Fruit fly (Drosophila melanogaster): ENCODE results near the gene FucTB.

The FucTB gene

dm6 chr2L:9457456-9457855 is 26.6 kb upstream of the FucTB start:
- TF ChIP-seq Crg-1 (GFP tag; optimal IDR thresholded peaks at IDR 0.05) = no peak
- TF ChIP-seq CG33017 (tag; optimal IDR thresholded peaks at IDR 0.05) = no peak
- no peak for TF ChIP-seq Hr96 (GFP tag; optimal IDR thresholded peaks at IDR 0.05)
- no peak for TF ChIP-seq ovo (GFP tag; optimal IDR thresholded peaks at IDR 0.05)
- TF ChIP-seq cic (GFP tag; optimal IDR thresholded peaks at IDR 0.05) = no peak

- TF ChIP-seq CG11617 (GFP tag; optimal IDR thresholded peaks at IDR 0.05) = no peak
- no peak for TF ChIP-seq cnc (optimal IDR thresholded peaks at IDR 0.05)
- no peak for TF ChIP-seq toe (GFP tag; optimal IDR thresholded peaks at IDR 0.05)
- no peak for TF ChIP-seq CG7045 (GFP tag; optimal IDR thresholded peaks at IDR 0.05)
- no peak for TF ChIP-seq tj (GFP tag; optimal IDR thresholded peaks at IDR 0.05)
- TF ChIP-seq Hr96 (GFP tag; optimal IDR thresholded peaks at IDR 0.05) = no peak
- no peak for TF ChIP-seq Clk (GFP tag; optimal IDR thresholded peaks at IDR 0.05)
- TF ChIP-seq CG12768 (GFP tag; optimal IDR thresholded peaks at IDR 0.05) = no peak
- TF ChIP-seq CG5204 (GFP tag; optimal IDR thresholded peaks at IDR 0.05) = no peak
- no peak for TF ChIP-seq CG7101 (tag; optimal IDR thresholded peaks at IDR 0.05)
- no peak for TF ChIP-seq CG1620 (GFP tag; optimal IDR thresholded peaks at IDR 0.05)
- no peak for TF ChIP-seq bab1 (GFP tag; optimal IDR thresholded peaks at IDR 0.05)
- no peak for TF ChIP-seq kay (GFP tag; ENCODE audit: borderline replicate concordance)
- TF ChIP-seq cic (GFP tag; optimal IDR thresholded peaks at IDR 0.05) = no peak
- no peak for TF ChIP-seq ovo (GFP tag; optimal IDR thresholded peaks at IDR 0.05)
These were observed 24.3 kb upstream of the FucTB start for dm6 chr2L:9455157-9455556.

DNA sequence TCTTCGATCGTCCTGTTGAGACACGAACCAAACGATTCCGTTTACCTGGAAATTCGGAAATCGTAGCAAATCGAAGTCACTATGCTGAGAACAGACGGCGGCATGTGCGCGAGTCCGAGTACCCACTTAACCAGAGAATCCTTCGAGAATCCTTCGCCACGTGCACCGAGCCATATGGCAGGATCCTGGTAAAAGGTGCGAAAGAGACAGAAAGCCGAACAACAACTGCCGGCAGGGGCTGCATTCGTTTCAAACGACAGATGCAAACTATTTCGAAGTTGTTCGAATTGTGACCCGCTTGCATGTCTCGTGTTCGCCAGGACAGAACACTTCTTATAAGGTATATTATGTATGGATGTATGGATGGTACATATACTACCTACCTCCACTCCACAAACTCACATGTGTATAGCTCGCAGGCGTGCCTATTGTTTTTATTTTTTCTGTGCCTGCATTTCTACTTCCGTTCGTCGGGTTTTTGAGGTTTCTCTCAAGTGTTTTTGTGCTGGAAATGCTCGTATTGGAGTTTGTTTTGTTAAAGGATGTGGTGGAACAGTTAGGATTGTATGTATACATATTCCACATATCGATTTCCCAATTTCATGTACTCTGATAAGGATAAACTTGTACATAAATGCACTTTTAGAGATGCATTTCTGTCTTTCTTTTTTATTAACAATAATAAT is 23.7 kb upstream of the FucTB start:
- TF ChIP-seq Clk (GFP tag; optimal IDR thresholded peaks at IDR 0.05) = no peak
- TF ChIP-seq Mnt (GFP tag; optimal IDR thresholded peaks at IDR 0.05) = no peak
- no peak for TF ChIP-seq CG14711 (tag; optimal IDR thresholded peaks at IDR 0.05)
- no peak for TF ChIP-seq toe (GFP tag; optimal IDR thresholded peaks at IDR 0.05)
- TF ChIP-seq CG7101 (tag; optimal IDR thresholded peaks at IDR 0.05) = no peak
- TF ChIP-seq Hr96 (GFP tag; optimal IDR thresholded peaks at IDR 0.05) = no peak
- no peak for TF ChIP-seq CG12768 (GFP tag; optimal IDR thresholded peaks at IDR 0.05)
- TF ChIP-seq cic (GFP tag; optimal IDR thresholded peaks at IDR 0.05) = no peak
- no peak for TF ChIP-seq kay (GFP tag; ENCODE audit: borderline replicate concordance)
- no peak for TF ChIP-seq CG33017 (tag; optimal IDR thresholded peaks at IDR 0.05)
- no peak for TF ChIP-seq CG1620 (GFP tag; optimal IDR thresholded peaks at IDR 0.05)
- no peak for TF ChIP-seq CG5204 (GFP tag; optimal IDR thresholded peaks at IDR 0.05)
- TF ChIP-seq cnc (optimal IDR thresholded peaks at IDR 0.05) = no peak
- no peak for TF ChIP-seq pad (GFP tag; optimal IDR thresholded peaks at IDR 0.05)
- TF ChIP-seq Crg-1 (GFP tag; optimal IDR thresholded peaks at IDR 0.05) = no peak
- TF ChIP-seq ovo (GFP tag; optimal IDR thresholded peaks at IDR 0.05) = no peak
- no peak for TF ChIP-seq CG7045 (GFP tag; optimal IDR thresholded peaks at IDR 0.05)
- TF ChIP-seq bab1 (GFP tag; optimal IDR thresholded peaks at IDR 0.05) = no peak

DNA sequence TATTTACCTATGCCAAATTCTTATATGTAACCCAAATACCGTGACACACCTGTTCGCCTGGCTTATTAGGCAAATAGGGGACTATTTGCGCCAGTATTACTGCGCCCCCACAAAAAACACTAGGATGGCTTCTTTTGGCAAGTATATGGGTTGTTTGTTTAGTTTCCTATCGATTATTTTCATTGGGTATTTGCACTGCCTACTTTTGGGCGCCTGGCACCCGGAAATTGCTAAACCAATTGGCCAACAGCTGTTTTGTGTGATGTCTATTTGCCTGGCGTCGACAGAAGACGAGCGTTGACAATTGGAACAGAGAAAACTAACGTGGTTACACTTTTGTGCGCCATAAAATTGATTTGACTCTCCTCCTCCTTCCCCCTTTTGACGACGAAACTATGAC is 22.1 kb upstream of the FucTB start:
- TF ChIP-seq CG33017 (tag; optimal IDR thresholded peaks at IDR 0.05) (no peak), toe (GFP tag; optimal IDR thresholded peaks at IDR 0.05) (no peak), ovo (GFP tag; optimal IDR thresholded peaks at IDR 0.05) (no peak), Crg-1 (GFP tag; optimal IDR thresholded peaks at IDR 0.05) (no peak)

- peak; percentile 93 for TF ChIP-seq CG5204 (GFP tag; optimal IDR thresholded peaks at IDR 0.05)
- peak; percentile 88 for TF ChIP-seq Crg-1 (GFP tag; optimal IDR thresholded peaks at IDR 0.05)
- peak; percentile 76 for TF ChIP-seq Hr96 (GFP tag; optimal IDR thresholded peaks at IDR 0.05)
- peak; percentile 87 for TF ChIP-seq pad (GFP tag; optimal IDR thresholded peaks at IDR 0.05)
- no peak for TF ChIP-seq cnc (optimal IDR thresholded peaks at IDR 0.05)
- TF ChIP-seq CG1620 (GFP tag; optimal IDR thresholded peaks at IDR 0.05) = peak; percentile 90
- TF ChIP-seq cic (GFP tag; optimal IDR thresholded peaks at IDR 0.05) = peak; percentile 93
- TF ChIP-seq CG7045 (GFP tag; optimal IDR thresholded peaks at IDR 0.05) = peak; percentile 95
- peak; percentile 95 for TF ChIP-seq CG7101 (tag; optimal IDR thresholded peaks at IDR 0.05)
- TF ChIP-seq Mnt (GFP tag; optimal IDR thresholded peaks at IDR 0.05) = peak; percentile 80
- peak; percentile 95 for TF ChIP-seq kay (GFP tag; ENCODE audit: borderline replicate concordance)
- TF ChIP-seq Clk (GFP tag; optimal IDR thresholded peaks at IDR 0.05) = peak; percentile 95
- TF ChIP-seq ovo (GFP tag; optimal IDR thresholded peaks at IDR 0.05) = peak; percentile 84
- TF ChIP-seq CG14711 (tag; optimal IDR thresholded peaks at IDR 0.05) = peak; percentile 83
- peak; percentile 97 for TF ChIP-seq CG11617 (GFP tag; optimal IDR thresholded peaks at IDR 0.05)
- TF ChIP-seq toe (GFP tag; optimal IDR thresholded peaks at IDR 0.05) = peak; percentile 88
- TF ChIP-seq CG33017 (tag; optimal IDR thresholded peaks at IDR 0.05) = peak; percentile 92
- peak; percentile 96 for TF ChIP-seq bab1 (GFP tag; optimal IDR thresholded peaks at IDR 0.05)
- TF ChIP-seq CG12768 (GFP tag; optimal IDR thresholded peaks at IDR 0.05) = peak; percentile 94
- TF ChIP-seq tj (GFP tag; optimal IDR thresholded peaks at IDR 0.05) = peak; percentile 74
These were observed 18.6 kb upstream of the FucTB start for dm6 chr2L:9449257-9449972.
